Fruit fly (Drosophila melanogaster) whole organism, embryonic: Measurements from ENCODE around the gene CG33258.

Experiments used
- Atf6 ChIP-seq: fragments of 200-800 bp; sonication (Bioruptor generic); IDR thresholded peaks from 2 replicates; pipeline ENCODE4 v1.3.6; 2022; ENCODE audit warnings: missing biosample characterization, missing genetic modification characterization
- CG11085 ChIP-seq: fragments of 200-800 bp; sonication (Bioruptor generic); IDR thresholded peaks from 2 replicates; pipeline ENCODE4 v1.3.6; 2022; ENCODE audit warnings: missing biosample characterization, missing genetic modification characterization
- CG12155 ChIP-seq: fragments of 200-800 bp; sonication (Bioruptor generic); optimal IDR thresholded peaks from 3 replicates; lab custom pipeline; 2016; ENCODE audit warnings: missing biosample characterization, missing genetic modification characterization
- CG13287 ChIP-seq: fragments of 200-800 bp; sonication (Bioruptor generic); IDR thresholded peaks from 2 replicates; pipeline ENCODE4 v1.3.6; 2022; ENCODE audit warnings: missing biosample characterization, missing genetic modification characterization; ENCODE audit not compliant: partially characterized antibody
- CG14014 ChIP-seq: fragments of 200-800 bp; sonication (Bioruptor generic); IDR thresholded peaks from 2 replicates; pipeline ENCODE4 v1.3.6; 2022; ENCODE audit warnings: missing biosample characterization, missing genetic modification characterization
- CG16863 ChIP-seq: fragments of 200-800 bp; sonication (Bioruptor generic); optimal IDR thresholded peaks from 3 replicates; lab custom pipeline; 2016; ENCODE audit warnings: missing biosample characterization, missing genetic modification characterization
- CG17612 ChIP-seq: fragments of 200-800 bp; sonication (Bioruptor generic); IDR thresholded peaks from 2 replicates; pipeline ENCODE4 v1.3.6; 2022; ENCODE audit warnings: missing biosample characterization, missing genetic modification characterization
- CG30431 ChIP-seq: fragments of 200-800 bp; sonication (Bioruptor generic); optimal IDR thresholded peaks from 2 replicates; lab custom pipeline; 2017; ENCODE audit warnings: missing biosample characterization, missing genetic modification characterization
- CG3163 ChIP-seq: fragments of 200-800 bp; sonication (Bioruptor generic); optimal IDR thresholded peaks from 3 replicates; lab custom pipeline; 2016; ENCODE audit warnings: missing biosample characterization, missing genetic modification characterization
- CG4328 ChIP-seq: fragments of 200-800 bp; sonication (Bioruptor generic); optimal IDR thresholded peaks from 3 replicates; lab custom pipeline; 2017; ENCODE audit warnings: missing biosample characterization, missing genetic modification reagents, missing genetic modification characterization
- CG4854 ChIP-seq: fragments of 200-800 bp; sonication (Bioruptor generic); optimal IDR thresholded peaks from 2 replicates; lab custom pipeline; 2016; ENCODE audit warnings: missing biosample characterization, missing genetic modification characterization, inconsistent platforms
- CG5180 ChIP-seq: fragments of 200-800 bp; sonication (Bioruptor generic); optimal IDR thresholded peaks from 3 replicates; lab custom pipeline; 2017; ENCODE audit warnings: missing biosample characterization, missing genetic modification characterization, mild to moderate bottlenecking, moderate library complexity, missing genetic modification reagents
- Deaf1 ChIP-seq: fragments of 200-800 bp; optimal IDR thresholded peaks from 3 replicates; lab custom pipeline; 2019; ENCODE audit warnings: missing biosample characterization, mild to moderate bottlenecking, missing genetic modification characterization, moderate library complexity
- Dll ChIP-seq: fragments of 200-800 bp; sonication (Bioruptor generic); IDR thresholded peaks from 4 replicates; pipeline ENCODE4 v1.3.6; 2022; ENCODE audit warnings: missing biosample characterization, missing genetic modification characterization; ENCODE audit not compliant: partially characterized antibody
- Fer2 ChIP-seq: fragments of 200-800 bp; sonication (Bioruptor generic); optimal IDR thresholded peaks from 2 replicates; lab custom pipeline; 2018; ENCODE audit warnings: missing biosample characterization, mild to moderate bottlenecking, missing genetic modification characterization, moderate library complexity
- Hmr ChIP-seq: fragments of 200-800 bp; sonication (Bioruptor generic); optimal IDR thresholded peaks from 3 replicates; lab custom pipeline; 2017; ENCODE audit warnings: mild to moderate bottlenecking, missing biosample characterization, missing genetic modification reagents, missing genetic modification characterization
- Lpt ChIP-seq: fragments of >200 bp; optimal IDR thresholded peaks from 2 replicates; lab custom pipeline; 2018; ENCODE audit warnings: missing biosample characterization, missing genetic modification characterization
- Meics ChIP-seq: fragments of 200-800 bp; sonication (Bioruptor generic); optimal IDR thresholded peaks from 2 replicates; lab custom pipeline; 2017; ENCODE audit warnings: missing biosample characterization, mild to moderate bottlenecking, missing genetic modification characterization
- Myb ChIP-seq: fragments of 200-800 bp; sonication (Bioruptor generic); optimal IDR thresholded peaks from 2 replicates; lab custom pipeline; 2016; ENCODE audit warnings: missing biosample characterization, missing genetic modification characterization
- Ravus ChIP-seq: fragments of 200-800 bp; sonication (Bioruptor generic); IDR thresholded peaks from 2 replicates; pipeline ENCODE4 v1.3.6; 2022; ENCODE audit warnings: missing biosample characterization, missing genetic modification characterization
- Rx ChIP-seq: fragments of 200-800 bp; sonication (Bioruptor generic); IDR thresholded peaks from 2 replicates; pipeline ENCODE4 v1.3.6; 2022; ENCODE audit warnings: missing biosample characterization, missing genetic modification characterization
- Side ChIP-seq: fragments of 200-800 bp; sonication (Bioruptor generic); optimal IDR thresholded peaks from 2 replicates; lab custom pipeline; 2016; ENCODE audit warnings: missing biosample characterization, missing genetic modification characterization
- Six4 ChIP-seq: fragments of 200-800 bp; sonication (Bioruptor generic); optimal IDR thresholded peaks from 2 replicates; lab custom pipeline; 2016; ENCODE audit warnings: missing biosample characterization, missing genetic modification characterization
- Sox100B ChIP-seq: fragments of 200-800 bp; sonication (Bioruptor generic); optimal IDR thresholded peaks from 3 replicates; lab custom pipeline; 2018; ENCODE audit warnings: missing biosample characterization, mild to moderate bottlenecking, missing genetic modification characterization
- Spps ChIP-seq: fragments of 200-800 bp; sonication (Bioruptor generic); optimal IDR thresholded peaks from 2 replicates; lab custom pipeline; 2018; ENCODE audit warnings: missing biosample characterization, mild to moderate bottlenecking, missing genetic modification characterization
- Taf1 ChIP-seq: fragments of 200-800 bp; sonication (Bioruptor generic); IDR thresholded peaks from 2 replicates; pipeline ENCODE4 v1.3.6; 2022; ENCODE audit warnings: missing biosample characterization, missing genetic modification characterization
- Xbp1 ChIP-seq: fragments of 200-800 bp; sonication (Bioruptor generic); optimal IDR thresholded peaks from 3 replicates; lab custom pipeline; 2016; ENCODE audit warnings: missing biosample characterization, mild to moderate bottlenecking, missing genetic modification characterization
- Xrp1 ChIP-seq: fragments of 200-800 bp; sonication (Bioruptor generic); IDR thresholded peaks from 2 replicates; pipeline ENCODE4 v1.3.6; 2022; ENCODE audit warnings: missing biosample characterization, missing genetic modification characterization
- abd-A ChIP-seq: fragments of 200-800 bp; sonication (Bioruptor generic); optimal IDR thresholded peaks from 3 replicates; lab custom pipeline; 2019; ENCODE audit warnings: missing biosample characterization, mild to moderate bottlenecking, missing genetic modification characterization, moderate library complexity
- ash1 ChIP-seq: fragments of 200-800 bp; sonication (Bioruptor generic); optimal IDR thresholded peaks from 2 replicates; lab custom pipeline; 2018; ENCODE audit warnings: missing biosample characterization, mild to moderate bottlenecking, missing genetic modification characterization
- ato ChIP-seq: fragments of 200-800 bp; sonication (Bioruptor generic); IDR thresholded peaks from 2 replicates; pipeline ENCODE4 v1.3.6; 2022; ENCODE audit warnings: missing biosample characterization, missing genetic modification characterization; ENCODE audit not compliant: partially characterized antibody
- bsh ChIP-seq, 2 experiments: fragments of 200-800 bp; sonication (Bioruptor generic); optimal IDR thresholded peaks; 2 replicates each; lab custom pipeline; 2017 to 2018; ENCODE audit warnings: mild to moderate bottlenecking in 2 of 2, missing biosample characterization in 2 of 2, missing genetic modification characterization in 2 of 2, moderate library complexity in 1 of 2
- chm ChIP-seq: fragments of 200-800 bp; sonication (Bioruptor generic); IDR thresholded peaks from 2 replicates; pipeline ENCODE4 v1.3.6; 2022; ENCODE audit warnings: missing biosample characterization, missing genetic modification characterization
- dpn ChIP-seq, 2 experiments: fragments of 200-800 bp; sonication (Bioruptor generic); optimal IDR thresholded peaks; 3 replicates each; lab custom pipeline; 2016; ENCODE audit warnings: missing biosample characterization in 2 of 2, missing genetic modification characterization in 2 of 2
- ems ChIP-seq: fragments of 200-800 bp; sonication (Bioruptor generic); optimal IDR thresholded peaks from 3 replicates; lab custom pipeline; 2016; ENCODE audit warnings: missing biosample characterization, missing genetic modification characterization
- esg ChIP-seq: fragments of 200-800 bp; sonication (Bioruptor generic); conservative IDR thresholded peaks from 2 replicates; pipeline ENCODE4 v1.3.6; 2022; ENCODE audit warnings: missing biosample characterization, missing genetic modification characterization
- eve ChIP-seq, 2 experiments: fragments of >200 bp; optimal IDR thresholded peaks; 2 replicates each; lab custom pipeline; 2017; ENCODE audit warnings: missing biosample characterization in 2 of 2, missing genetic modification characterization in 2 of 2
- fd3F ChIP-seq: fragments of 200-800 bp; sonication (Bioruptor generic); optimal IDR thresholded peaks from 2 replicates; lab custom pipeline; 2018; ENCODE audit warnings: missing biosample characterization, mild to moderate bottlenecking, missing genetic modification characterization, moderate library complexity
- fd64A ChIP-seq: fragments of 200-800 bp; sonication (Bioruptor generic); optimal IDR thresholded peaks from 3 replicates; lab custom pipeline; 2018; ENCODE audit warnings: missing biosample characterization, mild to moderate bottlenecking, missing genetic modification characterization
- gce ChIP-seq: fragments of 200-800 bp; sonication (Bioruptor generic); IDR thresholded peaks from 3 replicates; pipeline ENCODE4 v1.3.6; 2022; ENCODE audit warnings: missing biosample characterization, missing genetic modification characterization
- gcm ChIP-seq: fragments of 200-800 bp; sonication (Bioruptor generic); optimal IDR thresholded peaks from 2 replicates; lab custom pipeline; 2019; ENCODE audit warnings: missing biosample characterization, mild to moderate bottlenecking, missing genetic modification characterization, moderate library complexity
- onecut ChIP-seq: fragments of 200-800 bp; sonication (Bioruptor generic); IDR thresholded peaks from 2 replicates; pipeline ENCODE4 v1.3.6; 2022; ENCODE audit warnings: missing biosample characterization, missing genetic modification characterization
- pho ChIP-seq: fragments of 200-800 bp; sonication (Bioruptor generic); optimal IDR thresholded peaks from 2 replicates; lab custom pipeline; 2016; ENCODE audit warnings: missing biosample characterization, missing genetic modification characterization
- ranshi ChIP-seq: fragments of 200-800 bp; sonication (Bioruptor generic); IDR thresholded peaks from 2 replicates; pipeline ENCODE4 v1.3.6; 2022; ENCODE audit warnings: missing biosample characterization, missing genetic modification characterization
- sens-2 ChIP-seq: fragments of 200-800 bp; sonication (Bioruptor generic); IDR thresholded peaks from 2 replicates; pipeline ENCODE4 v1.3.6; 2022; ENCODE audit warnings: missing biosample characterization, missing genetic modification characterization
- slbo ChIP-seq: fragments of 200-800 bp; sonication (Bioruptor generic); IDR thresholded peaks from 2 replicates; pipeline ENCODE4 v1.3.6; 2022; ENCODE audit warnings: missing biosample characterization, missing genetic modification characterization
- tin ChIP-seq: fragments of 200-800 bp; sonication (Bioruptor generic); optimal IDR thresholded peaks from 3 replicates; lab custom pipeline; 2016; ENCODE audit warnings: missing biosample characterization, missing genetic modification characterization
- tio ChIP-seq: fragments of 200-800 bp; sonication (Bioruptor generic); optimal IDR thresholded peaks from 2 replicates; lab custom pipeline; 2017; ENCODE audit warnings: missing biosample characterization, missing genetic modification characterization, inconsistent platforms
- vvl ChIP-seq: fragments of 200-800 bp; sonication (Bioruptor generic); IDR thresholded peaks from 2 replicates; pipeline ENCODE4 v1.3.6; 2022; ENCODE audit warnings: missing biosample characterization, missing genetic modification characterization
- zfh2 ChIP-seq: fragments of 200-800 bp; sonication (Bioruptor generic); optimal IDR thresholded peaks from 2 replicates; lab custom pipeline; 2016; ENCODE audit warnings: missing biosample characterization, missing genetic modification characterization

CG33258 gene

dm6 chr3L:16037048-16037477, 45.3 kb upstream of the CG33258 start (continued):
- TF ChIP-seq bsh (GFP tag; optimal IDR thresholded peaks at IDR 0.05; lab: Kevin White, UChicago) (peak; percentile 70 to 79), vvl (peak; percentile 95), gce (GFP tag; lab: Robert Waterston, UW) (peak; percentile 74; the same call in 2 of the 3 replicates), CG4854 (peak; percentile 65), onecut (peak; percentile 70), Rx (GFP tag; lab: Robert Waterston, UW) (peak; percentile 53; the same call in 1 of the 2 replicates), Hmr (GFP tag; lab: Kevin White, UChicago) (peak; percentile 93), CG4328 (no peak), Ravus (GFP tag; lab: Robert Waterston, UW) (peak; percentile 22; the same call in 1 of the 2 replicates), Lpt (GFP tag; lab: Kevin White, UChicago) (no peak), Taf1 (peak; percentile 58), gcm (GFP tag; lab: Kevin White, UChicago) (peak; percentile 70), CG14014 (GFP tag; lab: Robert Waterston, UW) (peak; percentile 74), Sox100B (GFP tag; lab: Kevin White, UChicago) (peak; percentile 36), CG12155 (GFP tag; lab: Kevin White, UChicago) (peak; percentile 75), Side (GFP tag; lab: Kevin White, UChicago) (peak; percentile 71), Dll (GFP tag; lab: Robert Waterston, UW) (peak; percentile 57; the same call in 3 of the 4 replicates), CG3163 (GFP tag; lab: Kevin White, UChicago) (peak; percentile 41), CG17612 (GFP tag; lab: Robert Waterston, UW) (peak; percentile 36; the same call in 1 of the 2 replicates), slbo (GFP tag; lab: Robert Waterston, UW) (peak; percentile 91), Fer2 (tag; lab: Kevin White, UChicago) (peak; percentile 33), CG13287 (GFP tag; lab: Robert Waterston, UW) (peak; percentile 80), Spps (tag; lab: Kevin White, UChicago) (peak; percentile 60), tio (GFP tag; lab: Kevin White, UChicago) (peak; percentile 30), chm (GFP tag; lab: Robert Waterston, UW) (peak; percentile 81), Six4 (GFP tag; lab: Kevin White, UChicago) (peak; percentile 74), eve (GFP tag; optimal IDR thresholded peaks at IDR 0.05; lab: Kevin White, UChicago) (no peak), sens-2 (peak; percentile 57; the same call in 1 of the 2 replicates), CG16863 (GFP tag; lab: Kevin White, UChicago) (peak; percentile 56), ash1 (GFP tag; lab: Kevin White, UChicago) (no peak), CG11085 (peak; percentile 62), abd-A (no peak), Xrp1 (GFP tag; lab: Robert Waterston, UW) (peak; percentile 85), fd3F (GFP tag; lab: Kevin White, UChicago) (peak; percentile 47), dpn (GFP tag; optimal IDR thresholded peaks at IDR 0.05; lab: Kevin White, UChicago) (peak; percentile 77 to 83), Myb (peak; percentile 100), Deaf1 (tag; lab: Kevin White, UChicago) (peak; percentile 41), Meics (GFP tag; lab: Kevin White, UChicago) (peak; percentile 77), CG30431 (GFP tag; lab: Kevin White, UChicago) (peak; percentile 55), Xbp1 (peak; percentile 83), zfh2 (GFP tag; lab: Kevin White, UChicago) (peak; percentile 62), esg (peak; percentile 59), tin (GFP tag; lab: Kevin White, UChicago) (peak; percentile 81), pho (GFP tag; lab: Kevin White, UChicago) (peak; percentile 87), CG5180 (GFP tag; lab: Kevin White, UChicago) (peak; percentile 26), ato (peak; percentile 65; the same call in 1 of the 2 replicates), Atf6 (GFP tag; lab: Robert Waterston, UW) (peak; percentile 87), fd64A (GFP tag; lab: Kevin White, UChicago) (peak; percentile 27), ranshi (GFP tag; lab: Robert Waterston, UW) (peak; percentile 78; the same call in 1 of the 2 replicates), ems (GFP tag; lab: Kevin White, UChicago) (peak; percentile 61)
